Worm (Caenorhabditis elegans): ENCODE results near the gene ulp-2.
A peak's percentile ranks its signal among the peaks of the same experiment; 100 is the strongest.

DNA sequence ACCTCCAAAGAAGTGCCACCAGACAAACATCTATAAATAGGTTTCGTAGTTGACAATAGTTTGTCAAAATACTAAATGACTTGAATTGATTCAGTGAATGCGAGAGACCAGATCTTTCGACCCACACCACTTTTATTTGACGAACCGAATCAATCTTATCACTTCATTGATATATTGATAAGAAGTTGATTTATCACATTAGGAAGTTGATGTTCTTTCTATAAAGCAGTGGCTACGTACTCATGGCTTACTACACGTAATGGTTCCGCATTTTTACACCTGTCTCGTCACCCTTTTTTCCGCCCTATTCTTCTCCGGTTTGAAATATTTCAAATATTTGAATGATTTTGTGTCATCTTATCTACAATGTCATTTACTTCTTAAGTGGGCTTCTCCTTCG, 39.1 kb downstream of the ulp-2 start:
- TF ChIP-seq lin-38 (GFP tag; IDR thresholded peaks at IDR 0.05), result no peak
- TF ChIP-seq ama-1 (optimal IDR thresholded peaks at IDR 0.05), result no peak
- no peak for TF ChIP-seq zip-2 (tag; optimal IDR thresholded peaks at IDR 0.05)
- no peak for TF ChIP-seq set-16 (GFP tag; IDR thresholded peaks at IDR 0.05)
- TF ChIP-seq ZK546.5 (tag; optimal IDR thresholded peaks at IDR 0.05), result no peak
- no peak for TF ChIP-seq ces-1 (GFP tag; optimal IDR thresholded peaks at IDR 0.05)
- TF ChIP-seq ceh-82 (tag; optimal IDR thresholded peaks at IDR 0.05), result no peak
- TF ChIP-seq nhr-41 (GFP tag; IDR thresholded peaks at IDR 0.05), result no peak
- TF ChIP-seq egl-43 (GFP tag; IDR thresholded peaks at IDR 0.05), result no peak
- peak; percentile 17 for TF ChIP-seq nhr-28 (tag; optimal IDR thresholded peaks at IDR 0.05)
- no peak for TF ChIP-seq aha-1 (tag)
- TF ChIP-seq ztf-11 (tag; optimal IDR thresholded peaks at IDR 0.05), result no peak
- TF ChIP-seq pha-4 (GFP tag; IDR thresholded peaks at IDR 0.05), result no peak
- TF ChIP-seq pha-4 (tag; optimal IDR thresholded peaks at IDR 0.05), result no peak
